Fruit fly (Drosophila melanogaster): ENCODE data around the gene CG32708.

dm6 chrX:9102125-9102524, 16.4 kb downstream of the CG32708 start:
- TF ChIP-seq CTCF (optimal IDR thresholded peaks at IDR 0.05), result no peak
- no peak for TF ChIP-seq CG8478 (optimal IDR thresholded peaks at IDR 0.05)
